Fruit fly (Drosophila melanogaster): ENCODE data around the gene CG7542.

- TF ChIP-seq Lpt (GFP tag; optimal IDR thresholded peaks at IDR 0.05) (no peak), Rx (GFP tag; IDR thresholded peaks at IDR 0.05) (no peak), Scr (GFP tag; IDR thresholded peaks at IDR 0.05; ENCODE audit: partially characterized antibody) (peak; percentile 30; the same call in 1 of the 2 replicates), CG18619 (GFP tag; optimal IDR thresholded peaks at IDR 0.05) (peak; percentile 33), Blimp-1 (GFP tag; optimal IDR thresholded peaks at IDR 0.05) (peak; percentile 52), slou (GFP tag; optimal IDR thresholded peaks at IDR 0.05) (peak; percentile 21), D19B (GFP tag; optimal IDR thresholded peaks at IDR 0.05) (peak; percentile 15), lola (GFP tag; optimal IDR thresholded peaks at IDR 0.05) (peak in 1 of 3 experiments; percentile 24), CG14050 (GFP tag; IDR thresholded peaks at IDR 0.05) (no peak; the same call in 2 of the 3 replicates), phol (tag; optimal IDR thresholded peaks at IDR 0.05) (peak; percentile 61), insv (GFP tag; optimal IDR thresholded peaks at IDR 0.05) (peak in 1 of 2 experiments; percentile 5)
These were observed 16.5 kb upstream of the CG7542 start for dm6 chr3L:17532898-17533700.

All from whole organism, embryonic.